Worm (Caenorhabditis elegans) whole organism, L2 larva: ENCODE measurements around the gene decr-1.2.
A peak's percentile ranks its signal among the peaks of the same experiment; 100 is the strongest.

Source experiments
- F13H6.1 ChIP-seq: sonication (generic microtip); optimal IDR thresholded peaks from 2 replicates; lab custom pipeline; 2016; ENCODE audit warnings: missing genetic modification characterization, missing compliant biosample characterization
- ZK546.5 ChIP-seq: sonication (generic microtip); optimal IDR thresholded peaks from 2 replicates; lab custom pipeline; 2017; ENCODE audit warnings: missing biosample characterization, missing genetic modification characterization
- aly-2 ChIP-seq: fragments of 150-350 bp; optimal IDR thresholded peaks from 2 replicates; lab custom pipeline; 2014; ENCODE audit warnings: missing biosample characterization, missing genetic modification characterization
- ceh-82 ChIP-seq: fragments of 150-350 bp; optimal IDR thresholded peaks from 2 replicates; lab custom pipeline; 2014; ENCODE audit warnings: missing biosample characterization, missing genetic modification characterization
- elt-1 ChIP-seq: fragments of 150-350 bp; optimal IDR thresholded peaks from 2 replicates; lab custom pipeline; 2014; ENCODE audit warnings: missing biosample characterization, missing genetic modification characterization
- nhr-11 ChIP-seq: fragments of 150-350 bp; optimal IDR thresholded peaks from 2 replicates; lab custom pipeline; 2014; ENCODE audit warnings: missing biosample characterization, missing genetic modification characterization
- nhr-237 ChIP-seq: fragments of 150-350 bp; optimal IDR thresholded peaks from 2 replicates; lab custom pipeline; 2014; ENCODE audit warnings: missing biosample characterization, missing genetic modification characterization
- nhr-77 ChIP-seq: fragments of 150-350 bp; optimal IDR thresholded peaks from 2 replicates; lab custom pipeline; 2014; ENCODE audit warnings: missing biosample characterization, missing genetic modification characterization
- skn-1 ChIP-seq: sonication (generic microtip); optimal IDR thresholded peaks from 2 replicates; lab custom pipeline; 2017; ENCODE audit warnings: missing biosample characterization, missing genetic modification characterization
- snpc-4 ChIP-seq: fragments of 150-350 bp; optimal IDR thresholded peaks from 2 replicates; lab custom pipeline; 2014; ENCODE audit warnings: missing biosample characterization, missing genetic modification characterization
- unc-62 ChIP-seq: fragments of 150-350 bp; optimal IDR thresholded peaks from 2 replicates; lab custom pipeline; 2014; ENCODE audit warnings: missing biosample characterization, missing genetic modification reagents, missing genetic modification characterization
- zag-1 ChIP-seq: fragments of 150-350 bp; optimal IDR thresholded peaks from 2 replicates; lab custom pipeline; 2014; ENCODE audit warnings: missing biosample characterization, missing genetic modification characterization
- ztf-11 ChIP-seq: sonication (generic microtip); optimal IDR thresholded peaks from 2 replicates; lab custom pipeline; 2017; ENCODE audit warnings: missing biosample characterization, missing genetic modification characterization

DNA sequence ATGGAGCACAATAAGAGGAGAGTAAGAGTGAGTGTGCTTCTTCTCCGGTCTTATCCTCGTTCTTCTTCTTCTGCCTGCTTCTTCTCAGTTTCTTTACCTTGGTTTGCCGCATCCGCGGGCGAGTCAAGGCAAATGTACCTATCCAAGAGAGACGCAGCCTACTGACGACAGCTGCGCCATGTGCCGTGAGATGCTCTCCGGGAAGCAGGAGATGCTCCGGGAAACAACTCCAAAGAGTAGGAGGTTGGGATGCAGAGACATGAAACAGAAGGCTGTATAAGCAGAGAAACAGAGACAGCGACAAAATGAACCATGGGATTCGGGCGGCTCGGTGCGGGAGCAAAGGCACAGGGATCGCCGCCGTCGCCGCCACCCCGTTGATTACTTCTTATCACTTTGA, 46.4 kb upstream of the decr-1.2 start:
- TF ChIP-seq zag-1 (no peak), aly-2 (no peak), ceh-82 (tag; lab: Kevin White, UChicago) (no peak), nhr-77 (tag; lab: Kevin White, UChicago) (no peak), nhr-11 (no peak), ZK546.5 (tag; lab: Kevin White, UChicago) (no peak), ztf-11 (tag; lab: Kevin White, UChicago) (no peak), skn-1 (no peak), F13H6.1 (peak; percentile 71), snpc-4 (no peak), elt-1 (tag; lab: Kevin White, UChicago) (no peak), unc-62 (no peak), nhr-237 (no peak)
